Fruit fly (Drosophila melanogaster) whole organism: ENCODE data around the gene CG33654.

Experiments
- CG8478 ChIP-seq: fragments of >200 bp; optimal IDR thresholded peaks from 2 replicates; lab custom pipeline; 2018; ENCODE audit warnings: inconsistent platforms
- pan ChIP-seq: fragments of >200 bp; optimal IDR thresholded peaks from 2 replicates; lab custom pipeline; 2017
- psq ChIP-seq: fragments of >200 bp; optimal IDR thresholded peaks from 2 replicates; lab custom pipeline; 2017
- usp ChIP-seq: fragments of >200 bp; optimal IDR thresholded peaks from 2 replicates; lab custom pipeline; 2017; ENCODE audit warnings: missing biosample characterization, missing genetic modification characterization, mixed read lengths

- TF ChIP-seq pan (no peak), psq (lab: Kevin White, UChicago) (no peak), CG8478 (lab: Kevin White, UChicago) (no peak), usp (GFP tag; lab: Kevin White, UChicago) (no peak)
These were observed 24.1 kb upstream of the CG33654 start for dm6 chr3R:9606913-9607804.
